Fruit fly (Drosophila melanogaster) whole organism, prepupa: Measurements from ENCODE around the gene CG42269.

Experiments
- CG3032 ChIP-seq: fragments of 200-800 bp; optimal IDR thresholded peaks from 2 replicates; lab custom pipeline; 2019; ENCODE audit warnings: missing biosample characterization, mild to moderate bottlenecking, missing genetic modification characterization, moderate library complexity
- CG32006 ChIP-seq: fragments of 200-800 bp; sonication (Bioruptor generic); optimal IDR thresholded peaks from 3 replicates; lab custom pipeline; 2017; ENCODE audit warnings: missing biosample characterization, mild to moderate bottlenecking, missing genetic modification characterization
- OdsH ChIP-seq: fragments of 200-800 bp; sonication (Bioruptor generic); optimal IDR thresholded peaks from 3 replicates; lab custom pipeline; 2016; ENCODE audit warnings: missing biosample characterization, missing genetic modification characterization
- fkh ChIP-seq: fragments of 200-800 bp; sonication (Bioruptor generic); optimal IDR thresholded peaks from 3 replicates; lab custom pipeline; 2017; ENCODE audit warnings: missing biosample characterization, mild to moderate bottlenecking, missing genetic modification characterization, moderate library complexity
- salr ChIP-seq, 2 experiments: fragments of 200-800 bp; sonication (Bioruptor generic); optimal IDR thresholded peaks; 3 replicates each; lab custom pipeline; 2016 to 2018; ENCODE audit warnings: missing biosample characterization in 2 of 2, missing genetic modification characterization in 2 of 2, mild to moderate bottlenecking in 1 of 2

DNA sequence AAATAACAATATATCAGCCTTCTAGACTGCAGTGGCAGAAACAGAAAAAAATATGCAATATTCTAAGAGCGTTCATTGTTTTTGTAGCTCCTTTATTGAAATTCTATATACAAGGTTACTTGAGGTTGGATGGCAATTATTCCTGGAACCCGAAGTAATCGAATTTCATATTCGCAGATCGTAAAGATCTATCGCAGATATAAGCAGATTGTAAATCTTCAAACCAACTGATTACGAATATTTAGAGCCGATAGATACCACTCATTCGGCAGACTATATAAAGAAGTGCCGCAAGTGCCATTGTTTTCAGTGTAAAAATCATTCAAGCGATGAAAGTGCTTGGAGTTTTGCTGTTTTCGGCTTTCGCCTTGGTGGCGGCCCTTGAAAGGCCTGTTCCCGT is 14.1 kb upstream of the CG42269 start, which contains the start of gene Jon65Aii:
- TF ChIP-seq CG3032 (tag; lab: Kevin White, UChicago) (no peak), OdsH (no peak), fkh (no peak), CG32006 (GFP tag; lab: Kevin White, UChicago) (no peak), salr (GFP tag; optimal IDR thresholded peaks at IDR 0.05; lab: Kevin White, UChicago) (no peak)
